Fruit fly (Drosophila melanogaster): ENCODE results near the gene CG8945.

The CG8945 gene

dm6 chrX:17091062-17091904 lies 3.8 kb upstream of the CG8945 start, which contains the start of the genes CG16700 and CG4991 (continued):
- TF ChIP-seq Hmx (GFP tag; optimal IDR thresholded peaks at IDR 0.05) (no peak), CG14667 (GFP tag; IDR thresholded peaks at IDR 0.05) (peak; percentile 59; the same call in 1 of the 2 replicates), sisA (GFP tag; IDR thresholded peaks at IDR 0.05) (no peak; the same call in 1 of the 2 replicates), Kr (GFP tag; optimal IDR thresholded peaks at IDR 0.05) (no peak), nom (GFP tag; optimal IDR thresholded peaks at IDR 0.05) (no peak), dpn (GFP tag; optimal IDR thresholded peaks at IDR 0.05) (peak; percentile 5 to 69), CG1529 (GFP tag; optimal IDR thresholded peaks at IDR 0.05) (peak; percentile 66), ato (GFP tag; IDR thresholded peaks at IDR 0.05; ENCODE audit: partially characterized antibody) (no peak), kah (GFP tag; optimal IDR thresholded peaks at IDR 0.05) (peak; percentile 98), peb (GFP tag; IDR thresholded peaks at IDR 0.05) (0 out of 2 replicates have a peak, but pooled peaks have one; percentile 44), eve (GFP tag; optimal IDR thresholded peaks at IDR 0.05) (peak in 1 of 2 experiments; percentile 69), D (optimal IDR thresholded peaks at IDR 0.05) (no peak), D (GFP tag; optimal IDR thresholded peaks at IDR 0.05) (peak; percentile 75), yki (optimal IDR thresholded peaks at IDR 0.05) (no peak), al (GFP tag; IDR thresholded peaks at IDR 0.05) (peak; percentile 69; the same call in 1 of the 2 replicates), CG10565 (GFP tag; optimal IDR thresholded peaks at IDR 0.05) (no peak), lbe (GFP tag; optimal IDR thresholded peaks at IDR 0.05) (no peak), CG7372 (GFP tag; IDR thresholded peaks at IDR 0.05) (peak; percentile 67), CG14965 (GFP tag; optimal IDR thresholded peaks at IDR 0.05; ENCODE audit: borderline replicate concordance) (no peak), CG15073 (GFP tag; optimal IDR thresholded peaks at IDR 0.05) (no peak), tgo (GFP tag; IDR thresholded peaks at IDR 0.05) (peak; percentile 76), CG6813 (GFP tag; optimal IDR thresholded peaks at IDR 0.05) (peak; percentile 66), CG2712 (tag; optimal IDR thresholded peaks at IDR 0.05) (peak; percentile 91), CG9797 (GFP tag; optimal IDR thresholded peaks at IDR 0.05) (no peak), Adf1 (GFP tag; IDR thresholded peaks at IDR 0.05) (no peak), Side (GFP tag; optimal IDR thresholded peaks at IDR 0.05) (no peak), CG18764 (GFP tag; optimal IDR thresholded peaks at IDR 0.05) (peak; percentile 8), wdn (GFP tag; IDR thresholded peaks at IDR 0.05) (peak; percentile 50), CG4730 (GFP tag; IDR thresholded peaks at IDR 0.05) (peak; percentile 37; the same call in 1 of the 2 replicates), gsb (GFP tag; IDR thresholded peaks at IDR 0.05) (0 out of 2 replicates have a peak, but pooled peaks have one; percentile 42), gt (GFP tag; IDR thresholded peaks at IDR 0.05) (no peak; the same call in 1 of the 2 replicates), z (GFP tag; IDR thresholded peaks at IDR 0.05) (no peak), Med (GFP tag) (peak; percentile 83), CG10979 (tag; optimal IDR thresholded peaks at IDR 0.05) (peak; percentile 82), stc (GFP tag; IDR thresholded peaks at IDR 0.05) (peak; percentile 61), Opbp (GFP tag; IDR thresholded peaks at IDR 0.05; ENCODE audit: partially characterized antibody) (no peak), dmrt99B (tag; optimal IDR thresholded peaks at IDR 0.05) (peak; percentile 87), Oli (tag; optimal IDR thresholded peaks at IDR 0.05) (peak; percentile 85), vnd (GFP tag; IDR thresholded peaks at IDR 0.05; ENCODE audit: partially characterized antibody) (no peak), ind (GFP tag; optimal IDR thresholded peaks at IDR 0.05) (peak; percentile 50), Bgb (GFP tag; IDR thresholded peaks at IDR 0.05; ENCODE audit: partially characterized antibody) (no peak), CG12744 (GFP tag; optimal IDR thresholded peaks at IDR 0.05) (no peak), CG15479 (GFP tag; optimal IDR thresholded peaks at IDR 0.05) (peak; percentile 34), HLH4C (GFP tag; IDR thresholded peaks at IDR 0.05; ENCODE audit: partially characterized antibody) (no peak), D19A (tag; optimal IDR thresholded peaks at IDR 0.05) (peak; percentile 80), CG10431 (GFP tag; optimal IDR thresholded peaks at IDR 0.05) (no peak), CG8388 (GFP tag; optimal IDR thresholded peaks at IDR 0.05) (peak; percentile 77), CG30431 (GFP tag; optimal IDR thresholded peaks at IDR 0.05) (peak; percentile 42), esg (GFP tag; conservative IDR thresholded peaks at IDR 0.05) (peak; percentile 60)
